Worm (Caenorhabditis elegans) whole organism, young adult: ENCODE results near the gene nxf-1.
A peak's percentile ranks its signal among the peaks of the same experiment; 100 is the strongest.

Source experiments
- C06A6.2 ChIP-seq: fragments of 200-800 bp; sonication (Bioruptor generic); conservative IDR thresholded peaks from 2 replicates; pipeline ENCODE4 v1.3.6; 2022; ENCODE audit warnings: missing genetic modification characterization, missing compliant biosample characterization
- Y53G8AR.9 ChIP-seq: fragments of 200-800 bp; sonication (Bioruptor generic); conservative IDR thresholded peaks from 2 replicates; pipeline ENCODE4 v1.3.6; 2022; ENCODE audit warnings: missing genetic modification reagents, missing genetic modification characterization, missing compliant biosample characterization
- bed-1 ChIP-seq: fragments of 200-800 bp; sonication (Bioruptor generic); IDR thresholded peaks from 2 replicates; pipeline ENCODE4 v1.3.6; 2022; ENCODE audit warnings: missing genetic modification reagents, missing genetic modification characterization, missing compliant biosample characterization
- let-526 ChIP-seq: fragments of 200-800 bp; sonication (Bioruptor generic); IDR thresholded peaks from 2 replicates; pipeline ENCODE4 v1.3.6; 2022; ENCODE audit warnings: missing genetic modification reagents, missing genetic modification characterization, missing compliant biosample characterization
- lin-26 ChIP-seq: fragments of 200-800 bp; sonication (Bioruptor generic); IDR thresholded peaks from 2 replicates; pipeline ENCODE4 v1.3.6; 2022; ENCODE audit warnings: missing genetic modification reagents, missing genetic modification characterization, missing compliant biosample characterization
- lir-1 ChIP-seq: fragments of 200-800 bp; sonication (Bioruptor generic); conservative IDR thresholded peaks from 2 replicates; pipeline ENCODE4 v1.3.6; 2022; ENCODE audit warnings: missing genetic modification reagents, missing genetic modification characterization, missing compliant biosample characterization
- madf-10 ChIP-seq: sonication (generic microtip); optimal IDR thresholded peaks from 2 replicates; lab custom pipeline; 2016; ENCODE audit warnings: mild to moderate bottlenecking, missing genetic modification characterization, missing compliant biosample characterization
- snpc-4 ChIP-seq, 5 experiments: fragments of 150-350 bp in 1 of 5; sonication (generic microtip) in 4 of 5; optimal IDR thresholded peaks; 2 replicates each; lab custom pipeline; 2014 to 2018; ENCODE audit warnings: missing genetic modification characterization in 5 of 5, missing biosample characterization in 3 of 5, antibody characterized with exemption in 2 of 5, mild to moderate bottlenecking in 2 of 5, missing compliant biosample characterization in 2 of 5, missing genotype in 2 of 5, moderate library complexity in 2 of 5, missing genetic modification reagents in 1 of 5
- tbx-9 ChIP-seq: sonication (generic microtip); optimal IDR thresholded peaks from 2 replicates; lab custom pipeline; 2016; ENCODE audit warnings: borderline replicate concordance, missing genetic modification characterization, inconsistent platforms, missing compliant biosample characterization

ce11 chrV:14457070-14457469 is 42.3 kb upstream of the nxf-1 start, which contains the start of gene coh-3:
- TF ChIP-seq lin-26 (no peak), lir-1 (peak; percentile 53; the same call in 1 of the 2 replicates), Y53G8AR.9 (GFP tag; lab: Robert Waterston, UW) (peak; percentile 81), let-526 (GFP tag; lab: Robert Waterston, UW) (no peak), snpc-4 (GFP tag; optimal IDR thresholded peaks at IDR 0.05; lab: Kevin White, UChicago) (no peak), snpc-4 (tag; optimal IDR thresholded peaks at IDR 0.05; lab: Kevin White, UChicago) (peak in 3 of 4 experiments; percentile 46 to 74 (median 71)), tbx-9 (tag; lab: Kevin White, UChicago) (no peak), C06A6.2 (GFP tag; lab: Robert Waterston, UW) (no peak), madf-10 (tag; lab: Kevin White, UChicago) (no peak), bed-1 (GFP tag; lab: Robert Waterston, UW) (no peak)
